Fruit fly (Drosophila melanogaster): Measurements from ENCODE around the gene CG12003.

The CG12003 gene

DNA sequence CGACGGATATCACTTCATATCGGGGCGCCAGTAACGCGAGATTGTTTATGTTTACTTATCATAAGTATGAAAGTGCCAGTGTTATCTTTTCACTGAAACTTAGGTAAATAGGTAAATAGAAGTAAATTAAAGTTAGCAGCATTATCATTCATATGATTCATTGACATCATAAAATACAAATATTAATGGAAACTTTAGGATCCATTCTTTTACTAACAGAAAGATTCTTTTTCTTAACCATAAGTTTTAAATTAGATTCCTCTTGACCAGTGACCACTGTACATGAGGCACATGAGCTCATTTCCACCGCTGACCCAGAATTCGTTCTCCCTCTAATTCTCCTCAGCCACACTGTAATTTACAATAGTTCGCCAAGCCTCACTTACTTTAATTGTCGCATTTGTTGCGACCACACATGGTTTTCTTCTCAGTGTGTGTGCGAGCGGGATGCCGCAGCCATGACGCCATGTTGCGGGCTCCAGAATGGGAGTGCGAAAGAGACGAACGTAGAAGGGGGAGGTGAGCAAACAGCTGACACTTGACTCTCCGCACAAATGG, 13.3 kb downstream of the CG12003 start (continued):
- TF ChIP-seq CG13287 (GFP tag; IDR thresholded peaks at IDR 0.05; ENCODE audit: partially characterized antibody), result no peak; the same call in 1 of the 2 replicates
- no peak for TF ChIP-seq tll (GFP tag; optimal IDR thresholded peaks at IDR 0.05)
- no peak for TF ChIP-seq CG17829 (tag; optimal IDR thresholded peaks at IDR 0.05)
- peak; percentile 39 for TF ChIP-seq CG5245 (GFP tag; optimal IDR thresholded peaks at IDR 0.05)
- TF ChIP-seq Lhr (GFP tag; optimal IDR thresholded peaks at IDR 0.05), result no peak
- no peak for TF ChIP-seq CG4404 (GFP tag; IDR thresholded peaks at IDR 0.05)
- no peak for TF ChIP-seq MESR4 (GFP tag; optimal IDR thresholded peaks at IDR 0.05)
- TF ChIP-seq CG17385 (GFP tag; optimal IDR thresholded peaks at IDR 0.05), result peak; percentile 20
- no peak for TF ChIP-seq Max (GFP tag; optimal IDR thresholded peaks at IDR 0.05)

dm6 chr3L:1579169-1579853, 14.1 kb downstream of the CG12003 start:
- TF ChIP-seq CG7372 (GFP tag; IDR thresholded peaks at IDR 0.05) (no peak), gfzf (GFP tag; optimal IDR thresholded peaks at IDR 0.05) (no peak), Dref (GFP tag; IDR thresholded peaks at IDR 0.05) (no peak), CG31388 (GFP tag; optimal IDR thresholded peaks at IDR 0.05) (no peak), CG30020 (tag; optimal IDR thresholded peaks at IDR 0.05) (no peak), Rx (GFP tag; IDR thresholded peaks at IDR 0.05) (no peak; the same call in 1 of the 2 replicates), Opbp (GFP tag; IDR thresholded peaks at IDR 0.05; ENCODE audit: partially characterized antibody) (no peak), CG2202 (tag; optimal IDR thresholded peaks at IDR 0.05) (peak; percentile 92), btn (GFP tag; optimal IDR thresholded peaks at IDR 0.05) (peak; percentile 60), CG8089 (GFP tag; optimal IDR thresholded peaks at IDR 0.05) (peak; percentile 72), CG13624 (GFP tag; optimal IDR thresholded peaks at IDR 0.05) (no peak), HmgZ (tag; optimal IDR thresholded peaks at IDR 0.05) (peak; percentile 62), CG13287 (GFP tag; IDR thresholded peaks at IDR 0.05; ENCODE audit: partially characterized antibody) (no peak), sr (GFP tag; IDR thresholded peaks at IDR 0.05) (peak; percentile 72; the same call in 2 of the 3 replicates), tx (GFP tag; optimal IDR thresholded peaks at IDR 0.05) (no peak), bab2 (GFP tag; optimal IDR thresholded peaks at IDR 0.05) (peak; percentile 81), CG10565 (GFP tag; optimal IDR thresholded peaks at IDR 0.05) (no peak), PHDP (tag; optimal IDR thresholded peaks at IDR 0.05) (peak; percentile 64), Gug (GFP tag; IDR thresholded peaks at IDR 0.05) (peak; percentile 41; the same call in 1 of the 4 replicates), Spps (tag; optimal IDR thresholded peaks at IDR 0.05) (peak; percentile 71), CG8290 (GFP tag; optimal IDR thresholded peaks at IDR 0.05) (peak; percentile 88), CG8290 (tag; optimal IDR thresholded peaks at IDR 0.05) (peak; percentile 60 to 91), pum (GFP tag; optimal IDR thresholded peaks at IDR 0.05) (peak; percentile 62), jumu (GFP tag; optimal IDR thresholded peaks at IDR 0.05) (peak; percentile 18), phol (tag; optimal IDR thresholded peaks at IDR 0.05) (peak; percentile 52), CG2889 (GFP tag; IDR thresholded peaks at IDR 0.05) (0 out of 3 replicates have a peak, but pooled peaks have one; percentile 32), pnt (GFP tag; optimal IDR thresholded peaks at IDR 0.05) (peak; percentile 61), knrl (GFP tag; IDR thresholded peaks at IDR 0.05; ENCODE audit: partially characterized antibody) (no peak), CG4424 (GFP tag; optimal IDR thresholded peaks at IDR 0.05) (peak; percentile 49), CG4328 (GFP tag; optimal IDR thresholded peaks at IDR 0.05) (peak; percentile 71), ap (GFP tag; IDR thresholded peaks at IDR 0.05) (0 out of 2 replicates have a peak, but pooled peaks have one; percentile 24), CG18011 (GFP tag; optimal IDR thresholded peaks at IDR 0.05) (peak; percentile 36), CG17612 (GFP tag; IDR thresholded peaks at IDR 0.05) (no peak), CG8765 (GFP tag; IDR thresholded peaks at IDR 0.05) (no peak), Aef1 (GFP tag; IDR thresholded peaks at IDR 0.05) (no peak), CG15696 (tag; optimal IDR thresholded peaks at IDR 0.05) (peak; percentile 95), esg (GFP tag; conservative IDR thresholded peaks at IDR 0.05) (no peak; the same call in 1 of the 2 replicates), exex (tag; optimal IDR thresholded peaks at IDR 0.05) (peak; percentile 20), dysf (GFP tag; IDR thresholded peaks at IDR 0.05) (no peak; the same call in 1 of the 3 replicates), inv (GFP tag; IDR thresholded peaks at IDR 0.05; ENCODE audit: partially characterized antibody) (no peak)

All from whole organism, embryonic.